Fruit fly (Drosophila melanogaster): ENCODE data around the gene trp.

DNA sequence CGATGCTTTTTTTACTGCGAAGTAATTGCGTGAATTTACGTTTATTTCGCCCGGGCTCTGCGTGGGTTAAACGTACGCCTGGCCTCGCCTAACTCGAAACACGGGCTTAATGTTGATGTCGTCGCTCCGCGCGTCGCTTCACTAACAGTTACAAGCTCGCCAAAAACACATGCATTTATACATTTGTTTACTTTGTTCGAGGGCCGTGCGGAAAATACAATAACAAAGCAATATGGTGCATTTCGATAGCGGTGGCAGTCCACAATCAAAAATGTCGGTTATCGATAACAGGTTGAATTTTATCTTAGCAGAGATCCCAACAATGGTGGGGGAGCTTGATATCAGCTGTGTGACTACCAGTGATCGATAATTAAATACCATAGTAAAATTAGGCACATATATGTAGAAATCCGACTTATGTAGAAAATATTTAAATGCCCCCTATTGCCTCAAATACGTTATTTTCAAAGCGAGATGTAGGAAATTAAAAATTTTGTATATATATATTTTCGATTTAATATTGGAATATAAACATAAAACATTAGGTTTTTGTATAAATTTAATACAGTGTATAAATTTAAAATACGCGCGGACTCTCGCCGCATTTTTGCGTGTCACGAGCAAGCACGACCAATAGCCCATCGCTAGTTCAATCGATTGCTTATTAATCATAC, 51.3 kb downstream of the trp start, which contains the start of gene Zip99C:
- TF ChIP-seq CG13204 (GFP tag; optimal IDR thresholded peaks at IDR 0.05) (no peak), D1 (tag; optimal IDR thresholded peaks at IDR 0.05) (no peak), gl (tag; optimal IDR thresholded peaks at IDR 0.05) (no peak), CG8159 (tag; optimal IDR thresholded peaks at IDR 0.05) (no peak), rn (GFP tag; IDR thresholded peaks at IDR 0.05) (no peak), CG9948 (tag; optimal IDR thresholded peaks at IDR 0.05) (no peak)

Measured in whole organism, pupa.